Worm (Caenorhabditis elegans): Measurements from ENCODE around the gene scl-21.

scl-21 gene

DNA sequence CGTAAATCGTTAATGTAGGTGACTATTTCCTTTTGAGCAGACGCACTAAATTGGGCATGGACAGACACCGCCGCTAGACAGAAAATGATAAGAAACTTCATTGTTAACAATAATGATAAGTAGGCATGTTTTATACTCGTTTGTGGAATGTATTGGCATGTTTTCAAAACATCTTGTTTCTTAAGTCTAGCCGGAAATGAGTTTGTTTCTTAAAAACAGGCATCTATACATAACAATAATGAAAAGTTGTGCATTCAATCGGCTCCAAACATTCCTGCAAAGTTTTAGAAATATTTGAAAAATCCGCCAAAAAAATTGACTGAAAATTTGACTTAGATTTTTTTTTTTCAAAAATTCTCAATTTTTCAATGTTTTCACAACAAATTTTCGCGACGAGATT lies at the start of gene scl-21:
Gene scl-21 (minus strand): TSS at position 101 of the 400 bp plus-strand sequence.
- TF ChIP-seq fos-1 (tag; optimal IDR thresholded peaks at IDR 0.05) = no peak

DNA sequence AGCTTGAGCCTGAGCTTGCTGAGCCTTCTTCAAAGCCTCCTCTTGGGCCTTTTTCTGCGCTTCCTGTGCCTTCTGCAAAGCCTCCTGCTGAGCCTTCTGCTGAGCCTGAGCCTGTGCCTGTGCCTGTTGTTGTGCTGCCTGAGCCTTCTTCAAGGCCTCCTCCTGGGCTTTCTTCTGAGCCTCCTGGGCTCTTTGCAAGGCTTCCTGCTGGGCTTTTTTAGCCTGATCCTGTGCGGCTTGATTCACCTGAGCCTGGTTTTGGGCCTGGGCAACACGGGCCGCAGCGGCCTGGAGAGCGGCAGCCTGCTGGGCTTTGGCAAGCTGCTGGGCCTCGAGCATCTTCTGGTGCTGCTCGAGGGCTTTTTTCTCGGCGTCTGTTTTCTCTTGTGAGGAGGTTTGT lies 49.5 kb upstream of the scl-21 start:
- TF ChIP-seq lin-11 (tag; optimal IDR thresholded peaks at IDR 0.05) (no peak), snpc-4 (tag; optimal IDR thresholded peaks at IDR 0.05) (no peak), Y55F3AM.14 (GFP tag; optimal IDR thresholded peaks at IDR 0.05) (no peak), nhr-23 (tag; optimal IDR thresholded peaks at IDR 0.05) (no peak), C34F6.9 (tag; optimal IDR thresholded peaks at IDR 0.05) (no peak)

DNA sequence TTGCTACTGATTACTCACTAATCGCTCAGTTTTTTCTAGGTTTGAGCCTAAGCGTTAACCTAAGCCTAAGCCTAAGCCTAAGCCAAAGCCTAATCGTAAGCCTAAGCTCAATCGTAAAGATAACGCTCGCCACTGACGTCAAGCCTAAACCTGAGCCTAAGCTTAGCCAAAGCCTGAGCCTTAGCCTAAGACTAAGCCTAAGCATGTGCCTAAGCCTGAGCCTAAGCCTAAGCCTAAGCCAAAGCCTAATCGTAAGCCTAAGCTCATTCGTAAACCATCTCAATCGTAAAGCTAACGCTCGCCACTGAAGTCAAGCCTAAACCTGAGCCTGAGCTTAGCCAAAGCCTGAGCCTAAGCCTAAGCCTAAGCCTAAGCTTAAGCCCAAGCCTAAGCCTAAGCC lies 48.0 kb upstream of the scl-21 start:
- TF ChIP-seq unc-39 (tag; optimal IDR thresholded peaks at IDR 0.05) (no peak), ceh-82 (tag; optimal IDR thresholded peaks at IDR 0.05) (no peak)

DNA sequence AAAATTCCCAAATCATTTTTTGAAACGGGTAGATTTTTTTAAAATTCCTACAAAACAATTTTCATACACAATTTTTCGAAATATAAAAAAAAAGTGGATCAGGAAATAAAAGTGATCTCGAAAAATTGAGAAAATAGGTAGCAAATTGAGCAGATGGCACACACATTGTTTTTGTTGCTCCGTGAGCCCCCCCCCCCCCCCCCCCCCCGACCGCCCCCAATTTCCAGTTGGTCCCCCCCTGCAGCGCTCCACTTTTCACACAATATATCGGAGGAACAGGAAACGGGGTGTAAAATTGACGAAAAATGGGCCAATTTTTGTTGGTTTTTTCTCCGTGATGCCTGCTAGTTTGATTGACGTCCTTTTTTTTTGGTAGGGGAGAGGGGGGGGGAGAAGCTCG lies 45.4 kb upstream of the scl-21 start:
- TF ChIP-seq dmd-4 (tag; optimal IDR thresholded peaks at IDR 0.05) (no peak), nhr-77 (tag; optimal IDR thresholded peaks at IDR 0.05) (no peak), skn-1 (tag; optimal IDR thresholded peaks at IDR 0.05) (no peak), ama-1 (optimal IDR thresholded peaks at IDR 0.05) (no peak), ZK546.5 (tag; optimal IDR thresholded peaks at IDR 0.05) (no peak)

DNA sequence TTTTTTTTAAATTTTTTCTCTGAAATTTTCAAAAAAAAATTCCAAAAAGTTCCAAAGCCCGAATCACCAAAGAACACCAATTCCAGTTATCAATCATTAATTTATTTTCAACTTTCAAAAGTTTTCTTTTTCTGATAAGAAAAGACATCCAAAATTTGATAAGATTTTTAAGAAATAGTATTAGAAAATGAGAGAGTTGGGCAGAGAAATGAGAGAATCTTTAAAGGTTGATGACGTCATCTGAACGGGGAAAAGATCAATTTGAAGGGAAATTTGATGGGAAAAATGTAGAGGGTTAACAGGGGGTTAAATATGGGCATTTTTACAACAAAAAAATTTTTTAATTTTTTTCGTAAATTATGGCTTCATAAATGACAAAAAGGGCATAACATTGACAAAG lies 38.0 kb upstream of the scl-21 start:
- TF ChIP-seq fos-1 (tag; optimal IDR thresholded peaks at IDR 0.05) = peak; percentile 75
- peak; percentile 40 for TF ChIP-seq sma-3 (GFP tag; optimal IDR thresholded peaks at IDR 0.05)
- no peak for TF ChIP-seq ztf-11 (tag; optimal IDR thresholded peaks at IDR 0.05)
- no peak for TF ChIP-seq nhr-77 (tag; optimal IDR thresholded peaks at IDR 0.05)
- peak; percentile 53 for TF ChIP-seq gmeb-1 (tag; optimal IDR thresholded peaks at IDR 0.05)
- peak; percentile 38 for TF ChIP-seq blmp-1 (tag; optimal IDR thresholded peaks at IDR 0.05; ENCODE audit: insufficient read depth)
- peak; percentile 69 for TF ChIP-seq crh-2 (tag; optimal IDR thresholded peaks at IDR 0.05)
- TF ChIP-seq ZK546.5 (tag; optimal IDR thresholded peaks at IDR 0.05) = no peak
- no peak for TF ChIP-seq nhr-23 (tag; optimal IDR thresholded peaks at IDR 0.05)

DNA sequence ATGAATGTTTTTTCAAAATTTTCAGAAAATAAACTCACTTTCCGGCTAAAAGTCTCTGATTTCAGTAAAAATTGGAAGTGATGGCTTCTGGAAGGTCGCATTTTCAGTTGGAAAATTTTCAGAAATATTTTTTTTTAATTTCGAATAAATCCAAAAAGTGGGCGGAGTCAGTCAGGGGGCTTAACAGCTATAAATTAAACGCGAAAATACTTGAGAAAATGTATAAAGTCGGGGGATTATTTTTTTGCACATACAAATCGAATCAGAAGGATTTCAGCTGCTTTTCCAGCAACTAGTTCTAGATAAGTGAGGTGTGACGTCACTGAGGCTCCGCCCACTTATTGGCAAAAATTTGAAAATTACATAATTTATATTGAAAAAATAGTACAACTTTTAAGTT lies 37.5 kb upstream of the scl-21 start, which contains the start of gene Y43F8B.2:
Gene Y43F8B.2 (minus strand): TSS at position 101 of the 400 bp plus-strand sequence.
- TF ChIP-seq ztf-1 (GFP tag; conservative IDR thresholded peaks at IDR 0.05) = no peak
- no peak for TF ChIP-seq nhr-11 (tag; optimal IDR thresholded peaks at IDR 0.05)
- no peak for TF ChIP-seq lin-39 (tag; optimal IDR thresholded peaks at IDR 0.05)
- TF ChIP-seq sma-3 (GFP tag; optimal IDR thresholded peaks at IDR 0.05) = no peak
- TF ChIP-seq nhr-77 (tag; optimal IDR thresholded peaks at IDR 0.05) = no peak
- no peak for TF ChIP-seq ztf-4 (tag; optimal IDR thresholded peaks at IDR 0.05)
- no peak for TF ChIP-seq snpc-4 (tag; optimal IDR thresholded peaks at IDR 0.05)
- TF ChIP-seq nhr-237 (tag; optimal IDR thresholded peaks at IDR 0.05) = no peak
- TF ChIP-seq zag-1 (tag; optimal IDR thresholded peaks at IDR 0.05) = no peak
- TF ChIP-seq crh-2 (tag; optimal IDR thresholded peaks at IDR 0.05) = no peak
- TF ChIP-seq ceh-82 (tag; optimal IDR thresholded peaks at IDR 0.05) = no peak
- TF ChIP-seq nhr-10 (tag; optimal IDR thresholded peaks at IDR 0.05) = no peak
- TF ChIP-seq gmeb-1 (tag; optimal IDR thresholded peaks at IDR 0.05) = no peak
- no peak for TF ChIP-seq R02D3.7 (tag; optimal IDR thresholded peaks at IDR 0.05)
- TF ChIP-seq mbf-1 (tag; optimal IDR thresholded peaks at IDR 0.05) = no peak
- TF ChIP-seq lin-13 (GFP tag; optimal IDR thresholded peaks at IDR 0.05) = no peak

DNA sequence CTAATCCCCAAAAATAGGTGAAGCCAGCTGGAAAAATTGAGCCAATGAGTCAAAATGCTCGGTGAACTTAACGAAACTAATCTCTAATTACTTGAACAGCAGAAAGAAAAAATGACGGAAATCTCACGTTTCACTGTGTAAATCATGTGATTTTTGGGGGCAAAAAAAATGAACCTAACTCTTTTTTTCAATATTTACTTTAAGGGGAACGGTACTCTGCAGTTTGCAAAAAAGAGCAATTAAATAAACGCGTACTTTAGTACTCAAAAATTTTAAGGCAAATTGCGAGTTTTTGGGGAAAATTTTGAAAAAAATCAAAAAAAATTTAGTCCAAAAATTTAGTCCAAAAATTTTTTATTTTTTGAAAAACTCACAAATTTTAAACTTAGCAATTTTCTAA lies 35.5 kb upstream of the scl-21 start:
- no peak for TF ChIP-seq unc-62 (GFP tag; optimal IDR thresholded peaks at IDR 0.05)
- no peak for TF ChIP-seq sem-4 (tag; optimal IDR thresholded peaks at IDR 0.05)
- peak; percentile 20 for TF ChIP-seq sma-9 (GFP tag; optimal IDR thresholded peaks at IDR 0.05)
- TF ChIP-seq sma-9 (tag; optimal IDR thresholded peaks at IDR 0.05) = no peak

Measured in whole organism, L2 larva.